Worm (Caenorhabditis elegans) whole organism, L4/young adult: Measurements from ENCODE around the gene C40A11.6.

Experiments
- W03F9.2 ChIP-seq: fragments of 150-350 bp; optimal IDR thresholded peaks from 2 replicates; lab custom pipeline; 2014; ENCODE audit warnings: missing biosample characterization, missing genetic modification characterization
- dao-5 ChIP-seq: sonication (generic microtip); optimal IDR thresholded peaks from 2 replicates; lab custom pipeline; 2016; ENCODE audit warnings: missing genotype, missing genetic modification characterization, moderate library complexity, missing compliant biosample characterization
- him-1 ChIP-seq: sonication (generic microtip); optimal IDR thresholded peaks from 2 replicates; lab custom pipeline; 2016; ENCODE audit warnings: missing genotype, missing genetic modification reagents, missing genetic modification characterization, missing compliant biosample characterization

C40A11.6 gene

DNA sequence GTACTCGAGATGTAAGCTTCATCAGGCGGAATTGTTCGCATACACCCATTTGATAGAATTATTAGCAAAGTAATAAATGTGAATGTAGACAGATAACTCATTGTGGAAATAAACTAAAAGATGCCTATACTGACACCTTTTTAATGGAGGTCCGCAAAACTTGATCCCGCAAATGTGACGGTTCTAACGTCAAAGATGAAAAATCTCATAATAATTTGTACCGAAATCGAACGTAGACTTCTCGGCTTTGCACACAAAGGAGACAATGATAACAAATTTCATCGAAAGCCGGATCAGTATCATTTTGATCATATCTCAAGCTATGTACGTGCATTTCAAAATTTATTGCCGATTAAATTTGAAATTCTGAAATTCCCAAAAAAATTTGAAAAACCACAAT lies 37.2 kb downstream of the C40A11.6 start, which contains the start of gene R52.4:
Gene R52.4, minus strand, starts transcription at position 101 of the 400 bp plus-strand sequence.
- no peak for TF ChIP-seq him-1
- no peak for TF ChIP-seq dao-5
- TF ChIP-seq W03F9.2 (tag; lab: Kevin White, UChicago), result no peak

DNA sequence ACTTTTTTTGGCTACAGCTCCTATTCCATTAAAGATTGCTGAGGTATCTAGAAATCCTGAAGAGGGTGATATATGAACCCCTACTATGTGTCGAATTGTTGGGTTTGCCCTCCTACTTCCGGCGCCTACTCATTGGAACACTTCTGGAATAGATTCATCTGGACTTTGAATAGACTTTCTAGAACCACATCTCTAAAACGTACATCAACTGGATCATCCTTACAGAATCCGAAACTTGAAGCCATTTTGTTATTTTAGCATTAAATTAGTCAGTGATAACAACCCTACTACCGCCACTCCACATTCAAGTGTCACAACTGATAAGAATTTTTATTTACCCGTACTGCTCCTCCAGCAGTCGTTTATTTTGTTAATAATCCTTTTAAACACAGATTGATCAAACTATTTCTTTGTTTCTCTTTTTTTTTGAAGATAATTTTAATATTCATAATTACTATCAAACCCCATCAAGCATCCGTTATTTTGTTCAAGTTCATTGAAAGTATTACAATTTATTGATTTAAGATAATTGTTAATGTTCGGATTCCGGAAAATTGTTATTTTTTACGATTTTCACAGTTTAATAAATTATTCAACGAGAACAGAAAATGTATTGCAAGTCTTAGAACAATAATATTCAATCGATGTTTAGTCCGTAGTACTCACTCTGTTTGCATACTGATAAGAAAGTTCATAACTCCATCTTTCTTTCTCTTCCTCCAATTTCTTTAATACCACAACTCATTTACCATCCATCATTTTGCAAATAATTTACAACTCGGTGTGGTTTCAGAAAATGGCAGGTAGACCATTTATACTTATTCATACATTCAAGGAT lies 46.1 kb downstream of the C40A11.6 start, which contains the start of gene math-42:
Gene math-42, plus strand, starts transcription at position 788 of the 838 bp plus-strand sequence.
- TF ChIP-seq him-1 (no peak), W03F9.2 (tag; lab: Kevin White, UChicago) (no peak), dao-5 (no peak)

DNA sequence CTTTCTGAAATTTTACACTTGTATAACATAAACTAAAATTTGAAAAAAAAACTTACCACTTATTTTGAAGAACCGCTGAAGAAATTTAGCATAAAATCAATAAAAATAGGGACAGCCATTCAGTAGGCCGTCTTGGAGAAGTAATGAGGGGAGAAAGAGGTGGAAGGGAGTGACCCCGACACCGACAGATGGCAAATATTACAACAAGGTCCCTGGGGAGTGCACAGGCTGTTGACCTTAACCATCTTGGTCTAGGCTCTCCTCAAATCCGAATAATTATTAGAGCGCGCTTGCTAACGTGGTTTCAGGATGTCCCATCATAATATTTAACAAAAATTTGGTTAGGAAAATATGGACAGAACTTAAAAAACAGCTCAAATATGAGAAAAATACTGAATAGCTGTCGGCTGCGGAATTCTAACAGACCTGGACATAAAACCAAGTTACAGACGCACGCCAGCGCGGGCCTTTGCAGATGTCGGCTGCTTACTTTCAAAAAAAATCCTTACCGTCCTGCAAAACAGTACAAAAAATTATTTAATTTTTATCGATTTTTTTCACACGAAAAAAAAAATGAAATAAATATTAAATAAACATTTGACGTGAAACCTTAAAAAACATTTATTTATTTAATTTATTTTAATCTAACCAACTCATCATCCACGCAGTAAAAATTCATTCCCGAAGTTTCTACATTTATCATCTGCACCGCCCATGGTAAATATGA lies 50.4 kb downstream of the C40A11.6 start, which contains the start of gene T16A1.2:
Gene T16A1.2, plus strand, starts transcription at position 677 of the 727 bp plus-strand sequence.
- no peak for TF ChIP-seq W03F9.2 (tag; lab: Kevin White, UChicago)
- TF ChIP-seq dao-5, result no peak
- TF ChIP-seq him-1, result no peak
